Worm (Caenorhabditis elegans) whole organism, L3 larva: ENCODE results near the gene rga-1.

Experiments
- R02D3.7 ChIP-seq: fragments of 150-350 bp; optimal IDR thresholded peaks from 2 replicates; lab custom pipeline; 2014; ENCODE audit warnings: missing biosample characterization, missing genetic modification characterization
- ZK546.5 ChIP-seq: sonication (generic microtip); optimal IDR thresholded peaks from 2 replicates; lab custom pipeline; 2017; ENCODE audit warnings: missing biosample characterization, missing genetic modification characterization
- aly-2 ChIP-seq: fragments of 150-350 bp; optimal IDR thresholded peaks from 2 replicates; lab custom pipeline; 2014; ENCODE audit warnings: missing biosample characterization, missing genetic modification characterization
- ama-1 ChIP-seq: fragments of 150-350 bp; optimal IDR thresholded peaks from 2 replicates; lab custom pipeline; 2018
- ceh-16 ChIP-seq: sonication (generic microtip); optimal IDR thresholded peaks from 2 replicates; lab custom pipeline; 2017; ENCODE audit warnings: missing biosample characterization, missing genetic modification characterization
- ceh-28 ChIP-seq: fragments of 150-350 bp; optimal IDR thresholded peaks from 2 replicates; lab custom pipeline; 2014; ENCODE audit warnings: missing biosample characterization, missing genetic modification reagents, missing genetic modification characterization
- ceh-82 ChIP-seq: fragments of 150-350 bp; optimal IDR thresholded peaks from 2 replicates; lab custom pipeline; 2014; ENCODE audit warnings: missing biosample characterization, missing genetic modification characterization
- ceh-9 ChIP-seq: sonication (generic microtip); optimal IDR thresholded peaks from 2 replicates; lab custom pipeline; 2018; ENCODE audit warnings: missing biosample characterization, missing genetic modification characterization
- daf-12 ChIP-seq: fragments of 150-350 bp; optimal IDR thresholded peaks from 2 replicates; lab custom pipeline; 2014; ENCODE audit warnings: missing biosample characterization, missing genetic modification reagents, missing genetic modification characterization
- egl-27 ChIP-seq: sonication (generic microtip); optimal IDR thresholded peaks from 4 replicates; lab custom pipeline; 2017; ENCODE audit warnings: missing biosample characterization, missing genetic modification reagents, missing genetic modification characterization
- egl-5 ChIP-seq: fragments of 150-350 bp; optimal IDR thresholded peaks from 2 replicates; lab custom pipeline; 2017; ENCODE audit warnings: missing biosample characterization, missing genetic modification reagents, missing genetic modification characterization, inconsistent platforms
- elt-1 ChIP-seq: fragments of 150-350 bp; optimal IDR thresholded peaks from 2 replicates; lab custom pipeline; 2014; ENCODE audit warnings: missing biosample characterization, missing genetic modification characterization
- elt-2 ChIP-seq: sonication (generic microtip); optimal IDR thresholded peaks from 2 replicates; lab custom pipeline; 2016; ENCODE audit warnings: missing genetic modification reagents, mild to moderate bottlenecking, missing genetic modification characterization, missing compliant biosample characterization
- elt-3 ChIP-seq, 3 experiments: fragments of 150-350 bp in 1 of 3; sonication (generic microtip) in 2 of 3; optimal IDR thresholded peaks; 2 replicates in 2 of 3; 4 replicates in 1 of 3; lab custom pipeline; 2014 to 2017; ENCODE audit warnings: missing biosample characterization in 3 of 3, missing genetic modification characterization in 3 of 3
- eor-1 ChIP-seq, 2 experiments: fragments of 150-350 bp; optimal IDR thresholded peaks; 2 replicates each; lab custom pipeline; 2014 to 2018; ENCODE audit warnings: missing biosample characterization in 2 of 2, missing genetic modification characterization in 2 of 2
- fkh-10 ChIP-seq: sonication (generic microtip); optimal IDR thresholded peaks from 2 replicates; lab custom pipeline; 2017; ENCODE audit warnings: missing biosample characterization, missing genetic modification reagents, missing genetic modification characterization
- fkh-2 ChIP-seq: fragments of 150-350 bp; optimal IDR thresholded peaks from 2 replicates; lab custom pipeline; 2014; ENCODE audit warnings: missing biosample characterization, missing genetic modification reagents, missing genetic modification characterization
- fos-1 ChIP-seq: fragments of 150-350 bp; optimal IDR thresholded peaks from 2 replicates; lab custom pipeline; 2014; ENCODE audit warnings: missing biosample characterization, missing genetic modification characterization
- hmg-11 ChIP-seq: sonication (generic microtip); optimal IDR thresholded peaks from 2 replicates; lab custom pipeline; 2016; ENCODE audit warnings: missing genetic modification characterization, missing compliant biosample characterization
- jun-1 ChIP-seq: fragments of 150-350 bp; optimal IDR thresholded peaks from 2 replicates; lab custom pipeline; 2014; ENCODE audit warnings: missing biosample characterization, missing genetic modification reagents, missing genetic modification characterization
- lin-15B ChIP-seq: fragments of 150-350 bp; optimal IDR thresholded peaks from 2 replicates; lab custom pipeline; 2014; ENCODE audit warnings: missing biosample characterization, missing genetic modification characterization
- lin-39 ChIP-seq: fragments of 150-350 bp; optimal IDR thresholded peaks from 2 replicates; lab custom pipeline; 2018; ENCODE audit warnings: missing biosample characterization, missing genetic modification reagents, missing genetic modification characterization
- lsy-12 ChIP-seq: sonication (generic microtip); optimal IDR thresholded peaks from 2 replicates; lab custom pipeline; 2016; ENCODE audit warnings: mild to moderate bottlenecking, missing genetic modification characterization, missing compliant biosample characterization
- mdl-1 ChIP-seq: fragments of 150-350 bp; optimal IDR thresholded peaks from 2 replicates; lab custom pipeline; 2014; ENCODE audit warnings: missing biosample characterization, missing genetic modification characterization
- mml-1 ChIP-seq: fragments of 150-350 bp; sonication (generic microtip); optimal IDR thresholded peaks from 3 replicates; lab custom pipeline; 2014; ENCODE audit warnings: missing biosample characterization, missing genetic modification characterization
- nfya-1 ChIP-seq: sonication (generic microtip); optimal IDR thresholded peaks from 2 replicates; lab custom pipeline; 2017; ENCODE audit warnings: missing genetic modification characterization, mild to moderate bottlenecking, missing compliant biosample characterization, antibody characterized with exemption, moderate library complexity; ENCODE audit not compliant: insufficient read depth
- nhr-11 ChIP-seq: fragments of 150-350 bp; optimal IDR thresholded peaks from 2 replicates; lab custom pipeline; 2014; ENCODE audit warnings: missing biosample characterization, missing genetic modification characterization
- nhr-12 ChIP-seq: fragments of 150-350 bp; optimal IDR thresholded peaks from 2 replicates; lab custom pipeline; 2014; ENCODE audit warnings: missing biosample characterization, missing genetic modification characterization
- nhr-23 ChIP-seq: fragments of 150-350 bp; optimal IDR thresholded peaks from 2 replicates; lab custom pipeline; 2014; ENCODE audit warnings: missing biosample characterization, missing genetic modification reagents, missing genetic modification characterization
- nhr-237 ChIP-seq: fragments of 150-350 bp; optimal IDR thresholded peaks from 2 replicates; lab custom pipeline; 2014; ENCODE audit warnings: missing biosample characterization, missing genetic modification characterization
- nhr-25 ChIP-seq: sonication (generic microtip); optimal IDR thresholded peaks from 2 replicates; lab custom pipeline; 2017; ENCODE audit warnings: missing biosample characterization, missing genetic modification characterization
- nhr-28 ChIP-seq: fragments of 150-350 bp; optimal IDR thresholded peaks from 2 replicates; lab custom pipeline; 2014; ENCODE audit warnings: missing biosample characterization, missing genetic modification characterization
- nhr-43 ChIP-seq: sonication (generic microtip); optimal IDR thresholded peaks from 2 replicates; lab custom pipeline; 2016; ENCODE audit warnings: mild to moderate bottlenecking, missing genetic modification characterization, missing compliant biosample characterization; ENCODE audit not compliant: poor library complexity, severe bottlenecking
- nhr-67 ChIP-seq: fragments of 150-350 bp; optimal IDR thresholded peaks from 2 replicates; lab custom pipeline; 2014; ENCODE audit warnings: missing biosample characterization, missing genetic modification characterization
- nhr-76 ChIP-seq: fragments of 150-350 bp; sonication (generic microtip); optimal IDR thresholded peaks from 5 replicates; lab custom pipeline; 2014; ENCODE audit warnings: missing biosample characterization, missing genetic modification characterization
- nhr-77 ChIP-seq: fragments of 150-350 bp; optimal IDR thresholded peaks from 2 replicates; lab custom pipeline; 2014; ENCODE audit warnings: missing biosample characterization, missing genetic modification characterization
- pha-4 ChIP-seq: fragments of 150-350 bp; optimal IDR thresholded peaks from 2 replicates; lab custom pipeline; 2014; ENCODE audit warnings: missing biosample characterization, missing genetic modification reagents, missing genetic modification characterization
- pqm-1 ChIP-seq: fragments of 150-350 bp; optimal IDR thresholded peaks from 2 replicates; lab custom pipeline; 2017; ENCODE audit warnings: missing biosample characterization, missing genetic modification characterization, inconsistent platforms
- sea-2 ChIP-seq: fragments of 150-350 bp; sonication (generic microtip); optimal IDR thresholded peaks from 4 replicates; lab custom pipeline; 2014; ENCODE audit warnings: missing biosample characterization, missing genetic modification reagents, missing genetic modification characterization
- skn-1 ChIP-seq: fragments of 150-350 bp; optimal IDR thresholded peaks from 2 replicates; lab custom pipeline; 2014; ENCODE audit warnings: missing biosample characterization, missing genetic modification characterization
- snpc-4 ChIP-seq: fragments of 150-350 bp; optimal IDR thresholded peaks from 2 replicates; lab custom pipeline; 2014; ENCODE audit warnings: missing biosample characterization, missing genetic modification characterization
- tbx-2 ChIP-seq: sonication (generic microtip); optimal IDR thresholded peaks from 2 replicates; lab custom pipeline; 2016; ENCODE audit warnings: mild to moderate bottlenecking, missing genetic modification characterization, missing compliant biosample characterization
- unc-39 ChIP-seq: sonication (generic microtip); optimal IDR thresholded peaks from 4 replicates; lab custom pipeline; 2017; ENCODE audit warnings: missing biosample characterization, missing genetic modification characterization
- unc-62 ChIP-seq: fragments of 150-350 bp; sonication (generic microtip); optimal IDR thresholded peaks from 4 replicates; lab custom pipeline; 2014; ENCODE audit warnings: missing biosample characterization, missing genetic modification reagents, missing genetic modification characterization
- zag-1 ChIP-seq: fragments of 150-350 bp; optimal IDR thresholded peaks from 2 replicates; lab custom pipeline; 2014; ENCODE audit warnings: missing biosample characterization, missing genetic modification characterization
- ztf-11 ChIP-seq: fragments of 150-350 bp; optimal IDR thresholded peaks from 2 replicates; lab custom pipeline; 2014; ENCODE audit warnings: missing biosample characterization, missing genetic modification characterization
- ztf-4 ChIP-seq: fragments of 150-350 bp; optimal IDR thresholded peaks from 2 replicates; lab custom pipeline; 2014; ENCODE audit warnings: missing biosample characterization, missing genetic modification characterization

rga-1 gene

ce11 chrII:11492843-11493242 lies 28.1 kb downstream of the rga-1 start, which contains the start of gene hacl-1:
hacl-1 (minus strand) TSS chrII:11492963.
- TF ChIP-seq snpc-4 (no peak), nhr-43 (tag; lab: Kevin White, UChicago) (no peak), lin-15B (tag; lab: Kevin White, UChicago) (no peak), mml-1 (tag; lab: Kevin White, UChicago) (no peak), hmg-11 (tag; lab: Kevin White, UChicago) (no peak), ceh-82 (tag; lab: Kevin White, UChicago) (no peak), zag-1 (tag; lab: Kevin White, UChicago) (no peak), nhr-237 (tag; lab: Kevin White, UChicago) (no peak), elt-1 (tag; lab: Kevin White, UChicago) (no peak), nhr-11 (no peak), skn-1 (tag; lab: Kevin White, UChicago) (no peak), jun-1 (tag; lab: Kevin White, UChicago) (peak; percentile 4), tbx-2 (tag; lab: Kevin White, UChicago) (no peak), mdl-1 (no peak), ztf-11 (tag; lab: Kevin White, UChicago) (no peak), daf-12 (tag; lab: Kevin White, UChicago) (no peak), pha-4 (tag; lab: Kevin White, UChicago) (no peak), fos-1 (tag; lab: Kevin White, UChicago) (no peak), elt-2 (tag; lab: Kevin White, UChicago) (no peak), ama-1 (lab: Kevin White, UChicago) (no peak), elt-3 (tag; optimal IDR thresholded peaks at IDR 0.05; lab: Kevin White, UChicago) (no peak), fkh-10 (GFP tag; lab: Kevin White, UChicago) (no peak), ceh-9 (tag; lab: Kevin White, UChicago) (no peak), nhr-25 (peak; percentile 87), ceh-28 (peak; percentile 9), unc-39 (tag; lab: Kevin White, UChicago) (no peak), ZK546.5 (tag; lab: Kevin White, UChicago) (no peak), egl-27 (tag; lab: Kevin White, UChicago) (no peak), fkh-2 (tag; lab: Kevin White, UChicago) (no peak), ceh-16 (no peak), eor-1 (tag; optimal IDR thresholded peaks at IDR 0.05; lab: Kevin White, UChicago) (no peak), nhr-23 (peak; percentile 38), nhr-12 (tag; lab: Kevin White, UChicago) (no peak), nhr-67 (tag; lab: Kevin White, UChicago) (no peak), lin-39 (tag; lab: Kevin White, UChicago) (no peak), lsy-12 (peak; percentile 7), pqm-1 (tag; lab: Kevin White, UChicago) (peak; percentile 62), nfya-1 (tag; lab: Kevin White, UChicago) (peak; percentile 1), ztf-4 (tag; lab: Kevin White, UChicago) (no peak), nhr-76 (tag; lab: Kevin White, UChicago) (no peak), sea-2 (GFP tag; lab: Kevin White, UChicago) (no peak), egl-5 (no peak), aly-2 (tag; lab: Kevin White, UChicago) (no peak), unc-62 (GFP tag; lab: Kevin White, UChicago) (no peak), nhr-28 (no peak), nhr-77 (tag; lab: Kevin White, UChicago) (no peak), R02D3.7 (tag; lab: Kevin White, UChicago) (no peak)
